Worm (Caenorhabditis elegans) whole organism, L3 larva: ENCODE measurements around the gene srbc-12.

Experiments
- R02D3.7 ChIP-seq: fragments of 150-350 bp; optimal IDR thresholded peaks from 2 replicates; lab custom pipeline; 2014; ENCODE audit warnings: missing biosample characterization, missing genetic modification characterization
- ama-1 ChIP-seq: fragments of 150-350 bp; optimal IDR thresholded peaks from 2 replicates; lab custom pipeline; 2018
- ceh-28 ChIP-seq: fragments of 150-350 bp; optimal IDR thresholded peaks from 2 replicates; lab custom pipeline; 2014; ENCODE audit warnings: missing biosample characterization, missing genetic modification reagents, missing genetic modification characterization
- ceh-82 ChIP-seq: fragments of 150-350 bp; optimal IDR thresholded peaks from 2 replicates; lab custom pipeline; 2014; ENCODE audit warnings: missing biosample characterization, missing genetic modification characterization
- ceh-9 ChIP-seq: sonication (generic microtip); optimal IDR thresholded peaks from 2 replicates; lab custom pipeline; 2018; ENCODE audit warnings: missing biosample characterization, missing genetic modification characterization
- daf-12 ChIP-seq: fragments of 150-350 bp; optimal IDR thresholded peaks from 2 replicates; lab custom pipeline; 2014; ENCODE audit warnings: missing biosample characterization, missing genetic modification reagents, missing genetic modification characterization
- egl-5 ChIP-seq: fragments of 150-350 bp; optimal IDR thresholded peaks from 2 replicates; lab custom pipeline; 2017; ENCODE audit warnings: missing biosample characterization, missing genetic modification reagents, missing genetic modification characterization, inconsistent platforms
- elt-1 ChIP-seq: fragments of 150-350 bp; optimal IDR thresholded peaks from 2 replicates; lab custom pipeline; 2014; ENCODE audit warnings: missing biosample characterization, missing genetic modification characterization
- elt-2 ChIP-seq: sonication (generic microtip); optimal IDR thresholded peaks from 2 replicates; lab custom pipeline; 2016; ENCODE audit warnings: missing genetic modification reagents, mild to moderate bottlenecking, missing genetic modification characterization, missing compliant biosample characterization
- elt-3 ChIP-seq, 3 experiments: fragments of 150-350 bp in 1 of 3; sonication (generic microtip) in 2 of 3; optimal IDR thresholded peaks; 2 replicates in 2 of 3; 4 replicates in 1 of 3; lab custom pipeline; 2014 to 2017; ENCODE audit warnings: missing biosample characterization in 3 of 3, missing genetic modification characterization in 3 of 3
- eor-1 ChIP-seq, 2 experiments: fragments of 150-350 bp; optimal IDR thresholded peaks; 2 replicates each; lab custom pipeline; 2014 to 2018; ENCODE audit warnings: missing biosample characterization in 2 of 2, missing genetic modification characterization in 2 of 2
- fkh-10 ChIP-seq: sonication (generic microtip); optimal IDR thresholded peaks from 2 replicates; lab custom pipeline; 2017; ENCODE audit warnings: missing biosample characterization, missing genetic modification reagents, missing genetic modification characterization
- fkh-2 ChIP-seq: fragments of 150-350 bp; optimal IDR thresholded peaks from 2 replicates; lab custom pipeline; 2014; ENCODE audit warnings: missing biosample characterization, missing genetic modification reagents, missing genetic modification characterization
- fos-1 ChIP-seq: fragments of 150-350 bp; optimal IDR thresholded peaks from 2 replicates; lab custom pipeline; 2014; ENCODE audit warnings: missing biosample characterization, missing genetic modification characterization
- hmg-11 ChIP-seq: sonication (generic microtip); optimal IDR thresholded peaks from 2 replicates; lab custom pipeline; 2016; ENCODE audit warnings: missing genetic modification characterization, missing compliant biosample characterization
- lin-15B ChIP-seq: fragments of 150-350 bp; optimal IDR thresholded peaks from 2 replicates; lab custom pipeline; 2014; ENCODE audit warnings: missing biosample characterization, missing genetic modification characterization
- mdl-1 ChIP-seq: fragments of 150-350 bp; optimal IDR thresholded peaks from 2 replicates; lab custom pipeline; 2014; ENCODE audit warnings: missing biosample characterization, missing genetic modification characterization
- mml-1 ChIP-seq: fragments of 150-350 bp; sonication (generic microtip); optimal IDR thresholded peaks from 3 replicates; lab custom pipeline; 2014; ENCODE audit warnings: missing biosample characterization, missing genetic modification characterization
- nfya-1 ChIP-seq: sonication (generic microtip); optimal IDR thresholded peaks from 2 replicates; lab custom pipeline; 2017; ENCODE audit warnings: missing genetic modification characterization, mild to moderate bottlenecking, missing compliant biosample characterization, antibody characterized with exemption, moderate library complexity; ENCODE audit not compliant: insufficient read depth
- nhr-12 ChIP-seq: fragments of 150-350 bp; optimal IDR thresholded peaks from 2 replicates; lab custom pipeline; 2014; ENCODE audit warnings: missing biosample characterization, missing genetic modification characterization
- nhr-237 ChIP-seq: fragments of 150-350 bp; optimal IDR thresholded peaks from 2 replicates; lab custom pipeline; 2014; ENCODE audit warnings: missing biosample characterization, missing genetic modification characterization
- nhr-25 ChIP-seq: sonication (generic microtip); optimal IDR thresholded peaks from 2 replicates; lab custom pipeline; 2017; ENCODE audit warnings: missing biosample characterization, missing genetic modification characterization
- nhr-28 ChIP-seq: fragments of 150-350 bp; optimal IDR thresholded peaks from 2 replicates; lab custom pipeline; 2014; ENCODE audit warnings: missing biosample characterization, missing genetic modification characterization
- nhr-43 ChIP-seq: sonication (generic microtip); optimal IDR thresholded peaks from 2 replicates; lab custom pipeline; 2016; ENCODE audit warnings: mild to moderate bottlenecking, missing genetic modification characterization, missing compliant biosample characterization; ENCODE audit not compliant: poor library complexity, severe bottlenecking
- nhr-67 ChIP-seq: fragments of 150-350 bp; optimal IDR thresholded peaks from 2 replicates; lab custom pipeline; 2014; ENCODE audit warnings: missing biosample characterization, missing genetic modification characterization
- nhr-77 ChIP-seq: fragments of 150-350 bp; optimal IDR thresholded peaks from 2 replicates; lab custom pipeline; 2014; ENCODE audit warnings: missing biosample characterization, missing genetic modification characterization
- pha-4 ChIP-seq: fragments of 150-350 bp; optimal IDR thresholded peaks from 2 replicates; lab custom pipeline; 2014; ENCODE audit warnings: missing biosample characterization, missing genetic modification reagents, missing genetic modification characterization
- pqm-1 ChIP-seq: fragments of 150-350 bp; optimal IDR thresholded peaks from 2 replicates; lab custom pipeline; 2017; ENCODE audit warnings: missing biosample characterization, missing genetic modification characterization, inconsistent platforms
- sea-2 ChIP-seq: fragments of 150-350 bp; sonication (generic microtip); optimal IDR thresholded peaks from 4 replicates; lab custom pipeline; 2014; ENCODE audit warnings: missing biosample characterization, missing genetic modification reagents, missing genetic modification characterization
- skn-1 ChIP-seq: fragments of 150-350 bp; optimal IDR thresholded peaks from 2 replicates; lab custom pipeline; 2014; ENCODE audit warnings: missing biosample characterization, missing genetic modification characterization
- snpc-4 ChIP-seq: fragments of 150-350 bp; optimal IDR thresholded peaks from 2 replicates; lab custom pipeline; 2014; ENCODE audit warnings: missing biosample characterization, missing genetic modification characterization
- tbx-2 ChIP-seq: sonication (generic microtip); optimal IDR thresholded peaks from 2 replicates; lab custom pipeline; 2016; ENCODE audit warnings: mild to moderate bottlenecking, missing genetic modification characterization, missing compliant biosample characterization
- unc-62 ChIP-seq: fragments of 150-350 bp; sonication (generic microtip); optimal IDR thresholded peaks from 4 replicates; lab custom pipeline; 2014; ENCODE audit warnings: missing biosample characterization, missing genetic modification reagents, missing genetic modification characterization
- zag-1 ChIP-seq: fragments of 150-350 bp; optimal IDR thresholded peaks from 2 replicates; lab custom pipeline; 2014; ENCODE audit warnings: missing biosample characterization, missing genetic modification characterization
- ztf-11 ChIP-seq: fragments of 150-350 bp; optimal IDR thresholded peaks from 2 replicates; lab custom pipeline; 2014; ENCODE audit warnings: missing biosample characterization, missing genetic modification characterization
- ztf-4 ChIP-seq: fragments of 150-350 bp; optimal IDR thresholded peaks from 2 replicates; lab custom pipeline; 2014; ENCODE audit warnings: missing biosample characterization, missing genetic modification characterization

The srbc-12 gene

ce11 chrV:854966-855365, 5.4 kb downstream of the srbc-12 start, which contains the start of gene K09C6.9:
K09C6.9 (minus strand) TSS chrV:855066.
- TF ChIP-seq daf-12 (tag; lab: Kevin White, UChicago) (no peak), mml-1 (tag; lab: Kevin White, UChicago) (no peak), ama-1 (lab: Kevin White, UChicago) (no peak), tbx-2 (tag; lab: Kevin White, UChicago) (no peak), fos-1 (tag; lab: Kevin White, UChicago) (no peak), sea-2 (GFP tag; lab: Kevin White, UChicago) (no peak), fkh-2 (tag; lab: Kevin White, UChicago) (no peak), hmg-11 (tag; lab: Kevin White, UChicago) (no peak), ztf-11 (no peak), R02D3.7 (tag; lab: Kevin White, UChicago) (no peak), elt-1 (tag; lab: Kevin White, UChicago) (no peak), egl-5 (tag; lab: Kevin White, UChicago) (no peak), elt-3 (tag; optimal IDR thresholded peaks at IDR 0.05; lab: Kevin White, UChicago) (no peak), ceh-82 (tag; lab: Kevin White, UChicago) (no peak), nfya-1 (no peak), skn-1 (tag; lab: Kevin White, UChicago) (no peak), pha-4 (tag; lab: Kevin White, UChicago) (no peak), nhr-12 (tag; lab: Kevin White, UChicago) (no peak)

DNA sequence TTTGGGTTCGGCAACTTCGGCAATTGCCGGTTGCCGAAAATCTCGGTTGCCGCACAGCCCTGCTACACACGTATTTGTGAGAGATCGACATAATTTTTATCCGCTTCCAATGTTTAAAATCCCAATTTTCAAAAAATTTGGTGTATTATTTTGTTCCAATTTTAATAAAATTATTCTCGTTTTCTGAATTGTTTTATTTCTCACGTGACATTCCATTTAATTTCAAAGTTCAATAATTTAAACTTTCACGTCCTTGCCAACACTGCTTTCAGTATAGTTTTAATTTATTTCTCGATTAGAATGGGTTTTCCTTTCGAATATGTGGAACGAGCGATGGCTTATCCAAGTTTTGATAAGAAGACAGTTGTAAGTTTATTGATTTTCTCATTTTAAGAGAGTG, 6.9 kb downstream of the srbc-12 start, which contains the start of gene K09C6.2:
K09C6.2 (plus strand) TSS at position 301 of the 400 bp plus-strand sequence.
- TF ChIP-seq fos-1 (tag; lab: Kevin White, UChicago), result no peak
- TF ChIP-seq nhr-28 (tag; lab: Kevin White, UChicago), result no peak
- TF ChIP-seq elt-2 (tag; lab: Kevin White, UChicago), result no peak
- TF ChIP-seq hmg-11 (tag; lab: Kevin White, UChicago), result no peak
- TF ChIP-seq elt-3 (tag; optimal IDR thresholded peaks at IDR 0.05; lab: Kevin White, UChicago), result no peak
- no peak for TF ChIP-seq zag-1
- no peak for TF ChIP-seq unc-62
- TF ChIP-seq eor-1 (tag; optimal IDR thresholded peaks at IDR 0.05; lab: Kevin White, UChicago), result no peak

- TF ChIP-seq fkh-2 (tag; lab: Kevin White, UChicago) (no peak), snpc-4 (peak; percentile 84)
Measured at ce11 chrV:858841-859456, 9.3 kb downstream of the srbc-12 start.

DNA sequence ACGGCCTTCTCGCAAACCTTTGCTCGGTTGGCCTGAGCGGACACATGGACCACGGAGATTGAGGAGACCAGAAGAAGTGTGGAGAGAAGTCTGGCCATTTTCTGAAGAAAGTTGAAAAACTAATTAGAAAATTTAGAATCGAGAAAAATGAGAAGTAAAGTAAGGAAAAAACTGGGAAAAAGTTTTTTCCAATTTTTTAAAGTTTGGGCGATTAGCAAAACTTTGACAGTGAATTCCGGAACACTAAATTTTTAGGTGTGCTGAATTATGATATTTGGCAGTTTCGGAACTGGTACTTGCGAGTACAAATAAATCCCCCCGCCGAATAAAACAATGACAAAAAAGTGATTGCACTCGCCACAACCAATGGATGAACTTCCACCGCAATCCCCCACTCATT, 17.1 kb downstream of the srbc-12 start, which contains the start of gene T02B11.3:
T02B11.3 (minus strand) TSS at position 101 of the 400 bp plus-strand sequence.
- TF ChIP-seq nhr-237 (tag; lab: Kevin White, UChicago) (no peak), snpc-4 (no peak), daf-12 (tag; lab: Kevin White, UChicago) (no peak), nhr-12 (tag; lab: Kevin White, UChicago) (no peak), fkh-10 (GFP tag; lab: Kevin White, UChicago) (no peak), ztf-4 (tag; lab: Kevin White, UChicago) (no peak), sea-2 (GFP tag; lab: Kevin White, UChicago) (no peak), nhr-43 (tag; lab: Kevin White, UChicago) (no peak), nhr-67 (tag; lab: Kevin White, UChicago) (no peak), nhr-25 (no peak), mml-1 (tag; lab: Kevin White, UChicago) (no peak), elt-1 (tag; lab: Kevin White, UChicago) (no peak), nhr-28 (tag; lab: Kevin White, UChicago) (no peak), pha-4 (tag; lab: Kevin White, UChicago) (no peak), nhr-77 (no peak), tbx-2 (tag; lab: Kevin White, UChicago) (no peak)
- TF ChIP-seq, all 47 proteins: peak for 0

- TF ChIP-seq pqm-1 (no peak), ztf-4 (tag; lab: Kevin White, UChicago) (no peak), unc-62 (no peak), mdl-1 (tag; lab: Kevin White, UChicago) (no peak), ceh-28 (no peak), fkh-10 (GFP tag; lab: Kevin White, UChicago) (no peak), sea-2 (GFP tag; lab: Kevin White, UChicago) (no peak), ceh-9 (tag; lab: Kevin White, UChicago) (no peak), lin-15B (tag; lab: Kevin White, UChicago) (no peak)
Measured at ce11 chrV:871029-871428, 21.4 kb downstream of the srbc-12 start, which contains the start of gene T02B11.4. T02B11.4 (minus strand) TSS chrV:871129.
